In genomic region chr2L:21307795-21308426, dm6 we compare ENCODE assay signal across 4 fruit fly cellular contexts.
TF ChIP-seq lines count a peak whose summit lies in the region.

No protein-coding gene starts in this region.

- TF ChIP-seq CTCF in whole organism, embryonic (GFP tag; optimal IDR thresholded peaks at IDR 0.05; lab: Kevin White, UChicago), result no peak

TF ChIP-seq in whole organism, adult, 20 proteins besides CTCF, POLR2A, EP300 and RAD21:
- TF ChIP-seq bab1 (GFP tag; optimal IDR thresholded peaks at IDR 0.05; lab: Kevin White, UChicago) (peak; percentile 6), CG14711 (tag; optimal IDR thresholded peaks at IDR 0.05; lab: Kevin White, UChicago) (peak; percentile 56), CG5204 (GFP tag; optimal IDR thresholded peaks at IDR 0.05; lab: Kevin White, UChicago) (no peak), tj (GFP tag; optimal IDR thresholded peaks at IDR 0.05; lab: Kevin White, UChicago) (peak; percentile 100), kay (GFP tag; lab: Kevin White, UChicago; ENCODE audit: borderline replicate concordance) (no peak), Mnt (GFP tag; optimal IDR thresholded peaks at IDR 0.05; lab: Kevin White, UChicago) (peak; percentile 43), CG1620 (GFP tag; optimal IDR thresholded peaks at IDR 0.05; lab: Kevin White, UChicago) (peak; percentile 10)

TF ChIP-seq in whole organism, embryonic, 481 proteins besides CTCF, POLR2A, EP300 and RAD21:
- TF ChIP-seq kah (GFP tag; optimal IDR thresholded peaks at IDR 0.05; lab: Kevin White, UChicago), result no peak
- TF ChIP-seq CG34376 (GFP tag; optimal IDR thresholded peaks at IDR 0.05; lab: Kevin White, UChicago), result peak; percentile 18
- peak; percentile 66 for TF ChIP-seq Med (GFP tag; lab: Kevin White, UChicago)
- TF ChIP-seq exex (tag; optimal IDR thresholded peaks at IDR 0.05; lab: Kevin White, UChicago), result peak; percentile 17
- 0 out of 4 replicates have a peak, but pooled peaks have one; percentile 76 for TF ChIP-seq chinmo (GFP tag; IDR thresholded peaks at IDR 0.05; lab: Robert Waterston, UW; ENCODE audit: partially characterized antibody)
- TF ChIP-seq CG9215 (GFP tag; IDR thresholded peaks at IDR 0.05; lab: Robert Waterston, UW), result no peak
- TF ChIP-seq CG7987 (GFP tag; optimal IDR thresholded peaks at IDR 0.05; lab: Kevin White, UChicago), result peak; percentile 99
- TF ChIP-seq CG9609 (GFP tag; optimal IDR thresholded peaks at IDR 0.05; lab: Kevin White, UChicago), result no peak
- TF ChIP-seq sug (tag; optimal IDR thresholded peaks at IDR 0.05; lab: Kevin White, UChicago), result peak; percentile 85
- TF ChIP-seq bowl (GFP tag; IDR thresholded peaks at IDR 0.05; lab: Robert Waterston, UW), result 0 out of 2 replicates have a peak, but pooled peaks have one; percentile 5
- no peak for TF ChIP-seq CG4360 (GFP tag; IDR thresholded peaks at IDR 0.05; lab: Robert Waterston, UW)
- peak; percentile 63; the same call in 1 of the 3 replicates for TF ChIP-seq CG2199 (GFP tag; IDR thresholded peaks at IDR 0.05; lab: Robert Waterston, UW)
- peak; percentile 15 for TF ChIP-seq sens (GFP tag; lab: Kevin White, UChicago)
- TF ChIP-seq Nf-YC (tag; optimal IDR thresholded peaks at IDR 0.05; lab: Kevin White, UChicago), result peak; percentile 35
- TF ChIP-seq tna (GFP tag; IDR thresholded peaks at IDR 0.05; lab: Robert Waterston, UW; ENCODE audit: partially characterized antibody), result peak; percentile 49; the same call in 1 of the 2 replicates
- TF ChIP-seq Hr78 (GFP tag; optimal IDR thresholded peaks at IDR 0.05; lab: Kevin White, UChicago), result peak in 1 of 2 experiments; percentile 26
- peak; percentile 10; the same call in 1 of the 2 replicates for TF ChIP-seq rib (GFP tag; IDR thresholded peaks at IDR 0.05; lab: Robert Waterston, UW)
- TF ChIP-seq Adf1 (GFP tag; IDR thresholded peaks at IDR 0.05; lab: Robert Waterston, UW), result 0 out of 2 replicates have a peak, but pooled peaks have one; percentile 39
- peak; percentile 90 for TF ChIP-seq cwo (GFP tag; optimal IDR thresholded peaks at IDR 0.05; lab: Kevin White, UChicago)
- TF ChIP-seq CG10543 (GFP tag; optimal IDR thresholded peaks at IDR 0.05; lab: Kevin White, UChicago), result peak; percentile 59
- TF ChIP-seq CG12744 (GFP tag; optimal IDR thresholded peaks at IDR 0.05; lab: Kevin White, UChicago), result no peak
- TF ChIP-seq CG12769 (tag; optimal IDR thresholded peaks at IDR 0.05; lab: Kevin White, UChicago), result peak; percentile 70
- TF ChIP-seq ftz-f1 (GFP tag; optimal IDR thresholded peaks at IDR 0.05; lab: Kevin White, UChicago), result peak; percentile 52
- TF ChIP-seq Pdp1 (GFP tag; optimal IDR thresholded peaks at IDR 0.05; lab: Kevin White, UChicago), result peak in 1 of 2 experiments; percentile 32
- peak; percentile 53 for TF ChIP-seq Deaf1 (tag; optimal IDR thresholded peaks at IDR 0.05; lab: Kevin White, UChicago)
TF ChIP-seq in whole organism, embryonic: peak in this region for 20.

TF ChIP-seq in whole organism, prepupa, 60 proteins besides CTCF, POLR2A, EP300 and RAD21:
- TF ChIP-seq CG15336 (GFP tag; IDR thresholded peaks at IDR 0.05; lab: Robert Waterston, UW), result no peak
- TF ChIP-seq CG4318 (GFP tag; optimal IDR thresholded peaks at IDR 0.05; lab: Kevin White, UChicago), result no peak
- no peak for TF ChIP-seq net (GFP tag; optimal IDR thresholded peaks at IDR 0.05; lab: Kevin White, UChicago)
- TF ChIP-seq svp (GFP tag; lab: Kevin White, UChicago), result peak; percentile 55
- no peak for TF ChIP-seq CG11902 (GFP tag; optimal IDR thresholded peaks at IDR 0.05; lab: Kevin White, UChicago)
- TF ChIP-seq spab (GFP tag; optimal IDR thresholded peaks at IDR 0.05; lab: Kevin White, UChicago), result no peak
- TF ChIP-seq dac (GFP tag; optimal IDR thresholded peaks at IDR 0.05; lab: Kevin White, UChicago), result no peak
- TF ChIP-seq CG8319 (GFP tag; optimal IDR thresholded peaks at IDR 0.05; lab: Kevin White, UChicago), result peak; percentile 43
- TF ChIP-seq Eip78C (GFP tag; lab: Kevin White, UChicago), result peak; percentile 7
- TF ChIP-seq CG11762 (GFP tag; optimal IDR thresholded peaks at IDR 0.05; lab: Kevin White, UChicago; ENCODE audit: insufficient read depth), result no peak

TF ChIP-seq in whole organism, wandering third instar larva, 38 proteins besides CTCF, POLR2A, EP300 and RAD21:
- TF ChIP-seq Myc (optimal IDR thresholded peaks at IDR 0.05; lab: Kevin White, UChicago) (no peak), Hr78 (GFP tag; optimal IDR thresholded peaks at IDR 0.05; lab: Kevin White, UChicago) (no peak), rgr (GFP tag; optimal IDR thresholded peaks at IDR 0.05; lab: Kevin White, UChicago) (no peak), br (GFP tag; optimal IDR thresholded peaks at IDR 0.05; lab: Kevin White, UChicago) (no peak), fru (GFP tag; optimal IDR thresholded peaks at IDR 0.05; lab: Kevin White, UChicago) (no peak), Rel (GFP tag; optimal IDR thresholded peaks at IDR 0.05; lab: Kevin White, UChicago) (no peak), Rel (tag; optimal IDR thresholded peaks at IDR 0.05; lab: Kevin White, UChicago) (peak; percentile 54)
TF ChIP-seq in whole organism, wandering third instar larva: peak in this region for 1.
